Worm (Caenorhabditis elegans) whole organism, L1 larva: ENCODE measurements around the gene mpc-1.

ENCODE experiments used
- aly-2 ChIP-seq: fragments of 150-350 bp; optimal IDR thresholded peaks from 2 replicates; lab custom pipeline; 2014; ENCODE audit warnings: missing biosample characterization, missing genetic modification characterization
- elt-3 ChIP-seq, 6 experiments: fragments of 150-350 bp in 1 of 6; sonication (generic microtip); optimal IDR thresholded peaks; 2 replicates each; lab custom pipeline; 2017 to 2018; ENCODE audit warnings: missing biosample characterization in 6 of 6, missing genetic modification characterization in 6 of 6, inconsistent platforms in 1 of 6
- ets-5 ChIP-seq: fragments of 200-800 bp; sonication (Bioruptor generic); IDR thresholded peaks from 2 replicates; pipeline ENCODE4 v1.3.6; 2022; ENCODE audit warnings: missing genetic modification characterization, missing compliant biosample characterization
- mab-9 ChIP-seq: fragments of 200-800 bp; sonication (Bioruptor generic); IDR thresholded peaks from 2 replicates; pipeline ENCODE4 v1.3.6; 2022; ENCODE audit warnings: missing genetic modification reagents, missing genetic modification characterization, missing compliant biosample characterization
- nhr-19 ChIP-seq: fragments of 200-800 bp; sonication (Bioruptor generic); conservative IDR thresholded peaks from 2 replicates; pipeline ENCODE4 v1.3.6; 2022; ENCODE audit warnings: missing genetic modification characterization, missing compliant biosample characterization
- nhr-237 ChIP-seq: fragments of 150-350 bp; optimal IDR thresholded peaks from 2 replicates; lab custom pipeline; 2014; ENCODE audit warnings: missing biosample characterization, missing genetic modification characterization
- nhr-71 ChIP-seq: sonication (generic microtip); optimal IDR thresholded peaks from 2 replicates; lab custom pipeline; 2016; ENCODE audit warnings: mild to moderate bottlenecking, missing genetic modification characterization, moderate library complexity, missing compliant biosample characterization
- nhr-77 ChIP-seq: fragments of 150-350 bp; optimal IDR thresholded peaks from 2 replicates; lab custom pipeline; 2014; ENCODE audit warnings: missing biosample characterization, missing genetic modification characterization
- rnt-1 ChIP-seq: sonication (generic microtip); optimal IDR thresholded peaks from 2 replicates; lab custom pipeline; 2016; ENCODE audit warnings: mild to moderate bottlenecking, missing genetic modification characterization, moderate library complexity, missing compliant biosample characterization
- snpc-4 ChIP-seq: fragments of 150-350 bp; optimal IDR thresholded peaks from 2 replicates; lab custom pipeline; 2014; ENCODE audit warnings: missing biosample characterization, missing genetic modification characterization
- zag-1 ChIP-seq: fragments of 150-350 bp; optimal IDR thresholded peaks from 2 replicates; lab custom pipeline; 2014; ENCODE audit warnings: missing biosample characterization, missing genetic modification characterization

DNA sequence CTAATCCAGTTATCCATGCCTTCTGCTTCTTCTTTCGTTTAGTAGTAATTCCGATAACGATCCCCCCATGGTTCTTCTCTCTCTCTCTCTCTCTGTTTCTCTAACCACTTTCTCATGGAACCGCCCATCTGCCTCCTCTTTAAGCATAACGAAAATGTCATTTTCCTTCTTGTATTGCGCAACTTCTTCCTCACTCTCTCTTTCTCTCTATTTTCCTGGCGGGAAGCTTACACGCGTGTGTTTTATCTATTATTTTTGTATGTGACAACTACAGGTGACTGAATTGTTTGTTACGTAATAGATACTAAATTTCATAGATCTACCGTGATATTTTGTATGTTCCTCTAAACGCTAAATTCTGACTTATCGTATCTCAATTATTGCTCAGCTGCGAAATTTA is 22.8 kb upstream of the mpc-1 start:
- TF ChIP-seq nhr-237 (no peak), snpc-4 (tag; lab: Kevin White, UChicago) (no peak), zag-1 (tag; lab: Kevin White, UChicago) (no peak), aly-2 (tag; lab: Kevin White, UChicago) (no peak), nhr-19 (GFP tag; lab: Robert Waterston, UW) (no peak), mab-9 (GFP tag; lab: Robert Waterston, UW) (no peak), nhr-71 (no peak), elt-3 (tag; optimal IDR thresholded peaks at IDR 0.05; lab: Kevin White, UChicago) (no peak), rnt-1 (tag; lab: Kevin White, UChicago) (no peak), nhr-77 (tag; lab: Kevin White, UChicago) (no peak), ets-5 (GFP tag; lab: Robert Waterston, UW) (no peak)
